Worm (Caenorhabditis elegans) whole organism, L2 larva: ENCODE data around the gene F31F7.1.

Source experiments
- C34F6.9 ChIP-seq: fragments of 150-350 bp; optimal IDR thresholded peaks from 2 replicates; lab custom pipeline; 2014; ENCODE audit warnings: missing biosample characterization, missing genetic modification characterization
- F13H6.1 ChIP-seq: sonication (generic microtip); optimal IDR thresholded peaks from 2 replicates; lab custom pipeline; 2016; ENCODE audit warnings: missing genetic modification characterization, missing compliant biosample characterization
- R02D3.7 ChIP-seq: fragments of 150-350 bp; optimal IDR thresholded peaks from 2 replicates; lab custom pipeline; 2014; ENCODE audit warnings: missing biosample characterization, missing genetic modification characterization
- Y55F3AM.14 ChIP-seq: fragments of 200-800 bp; sonication (Bioruptor generic); optimal IDR thresholded peaks from 2 replicates; lab custom pipeline; 2018; ENCODE audit warnings: mild to moderate bottlenecking, missing genetic modification characterization, missing compliant biosample characterization
- ZK546.5 ChIP-seq: sonication (generic microtip); optimal IDR thresholded peaks from 2 replicates; lab custom pipeline; 2017; ENCODE audit warnings: missing biosample characterization, missing genetic modification characterization
- alr-1 ChIP-seq: fragments of 150-350 bp; optimal IDR thresholded peaks from 2 replicates; lab custom pipeline; 2014; ENCODE audit warnings: missing biosample characterization, missing genetic modification characterization
- aly-2 ChIP-seq: fragments of 150-350 bp; optimal IDR thresholded peaks from 2 replicates; lab custom pipeline; 2014; ENCODE audit warnings: missing biosample characterization, missing genetic modification characterization
- blmp-1 ChIP-seq: sonication (generic microtip); optimal IDR thresholded peaks from 2 replicates; lab custom pipeline; 2017; ENCODE audit warnings: missing genetic modification characterization, mild to moderate bottlenecking, missing compliant biosample characterization, antibody characterized with exemption, moderate library complexity; ENCODE audit not compliant: insufficient read depth
- ceh-16 ChIP-seq: fragments of 150-350 bp; optimal IDR thresholded peaks from 2 replicates; lab custom pipeline; 2014; ENCODE audit warnings: missing biosample characterization, missing genetic modification characterization
- ceh-82 ChIP-seq: fragments of 150-350 bp; optimal IDR thresholded peaks from 2 replicates; lab custom pipeline; 2014; ENCODE audit warnings: missing biosample characterization, missing genetic modification characterization
- crh-2 ChIP-seq: sonication (generic microtip); optimal IDR thresholded peaks from 2 replicates; lab custom pipeline; 2017; ENCODE audit warnings: missing biosample characterization, missing genetic modification characterization
- egl-27 ChIP-seq: sonication (generic microtip); optimal IDR thresholded peaks from 3 replicates; lab custom pipeline; 2017; ENCODE audit warnings: missing biosample characterization, missing genetic modification reagents, missing genetic modification characterization
- elt-1 ChIP-seq: fragments of 150-350 bp; optimal IDR thresholded peaks from 2 replicates; lab custom pipeline; 2014; ENCODE audit warnings: missing biosample characterization, missing genetic modification characterization
- elt-3 ChIP-seq: sonication (generic microtip); optimal IDR thresholded peaks from 2 replicates; lab custom pipeline; 2017; ENCODE audit warnings: missing biosample characterization, missing genetic modification characterization
- fos-1 ChIP-seq: fragments of 150-350 bp; optimal IDR thresholded peaks from 2 replicates; lab custom pipeline; 2014; ENCODE audit warnings: missing biosample characterization, missing genetic modification characterization
- lin-13 ChIP-seq: fragments of 150-350 bp; optimal IDR thresholded peaks from 2 replicates; lab custom pipeline; 2014; ENCODE audit warnings: missing biosample characterization, missing genetic modification reagents, missing genetic modification characterization
- lin-39 ChIP-seq: fragments of 150-350 bp; optimal IDR thresholded peaks from 2 replicates; lab custom pipeline; 2014; ENCODE audit warnings: missing biosample characterization, missing genetic modification reagents, missing genetic modification characterization
- lsy-2 ChIP-seq, 2 experiments: fragments of 150-350 bp in 1 of 2; sonication (generic microtip) in 1 of 2; optimal IDR thresholded peaks; 2 replicates each; lab custom pipeline; 2014 to 2017; ENCODE audit warnings: missing biosample characterization in 2 of 2, missing genetic modification characterization in 2 of 2
- mab-5 ChIP-seq: fragments of 150-350 bp; optimal IDR thresholded peaks from 2 replicates; lab custom pipeline; 2014; ENCODE audit warnings: missing biosample characterization, missing genetic modification characterization
- mbf-1 ChIP-seq: sonication (generic microtip); optimal IDR thresholded peaks from 2 replicates; lab custom pipeline; 2017; ENCODE audit warnings: missing biosample characterization, missing genetic modification characterization
- mdl-1 ChIP-seq, 2 experiments: fragments of 150-350 bp in 1 of 2; sonication (generic microtip) in 1 of 2; optimal IDR thresholded peaks; 2 replicates each; lab custom pipeline; 2017; ENCODE audit warnings: missing biosample characterization in 2 of 2, missing genetic modification characterization in 2 of 2
- nhr-10 ChIP-seq: sonication (generic microtip); optimal IDR thresholded peaks from 2 replicates; lab custom pipeline; 2017; ENCODE audit warnings: missing biosample characterization, missing genetic modification characterization
- nhr-11 ChIP-seq: fragments of 150-350 bp; optimal IDR thresholded peaks from 2 replicates; lab custom pipeline; 2014; ENCODE audit warnings: missing biosample characterization, missing genetic modification characterization
- nhr-12 ChIP-seq: fragments of 150-350 bp; optimal IDR thresholded peaks from 2 replicates; lab custom pipeline; 2014; ENCODE audit warnings: missing biosample characterization, missing genetic modification characterization
- nhr-129 ChIP-seq: fragments of 150-350 bp; optimal IDR thresholded peaks from 2 replicates; lab custom pipeline; 2014; ENCODE audit warnings: missing biosample characterization, missing genetic modification characterization
- nhr-21 ChIP-seq: fragments of 150-350 bp; optimal IDR thresholded peaks from 2 replicates; lab custom pipeline; 2014; ENCODE audit warnings: missing biosample characterization, missing genetic modification characterization
- nhr-23 ChIP-seq: fragments of 150-350 bp; optimal IDR thresholded peaks from 2 replicates; lab custom pipeline; 2014; ENCODE audit warnings: missing biosample characterization, missing genetic modification reagents, missing genetic modification characterization
- nhr-237 ChIP-seq: fragments of 150-350 bp; optimal IDR thresholded peaks from 2 replicates; lab custom pipeline; 2014; ENCODE audit warnings: missing biosample characterization, missing genetic modification characterization
- nhr-25 ChIP-seq: fragments of 150-350 bp; sonication (generic microtip); optimal IDR thresholded peaks from 3 replicates; lab custom pipeline; 2014; ENCODE audit warnings: missing biosample characterization, missing genetic modification characterization
- nhr-6 ChIP-seq: fragments of 150-350 bp; optimal IDR thresholded peaks from 2 replicates; lab custom pipeline; 2014; ENCODE audit warnings: missing biosample characterization, missing genetic modification characterization
- sem-4 ChIP-seq: fragments of 150-350 bp; optimal IDR thresholded peaks from 2 replicates; lab custom pipeline; 2014; ENCODE audit warnings: missing biosample characterization, missing genetic modification reagents, missing genetic modification characterization
- skn-1 ChIP-seq: sonication (generic microtip); optimal IDR thresholded peaks from 2 replicates; lab custom pipeline; 2017; ENCODE audit warnings: missing biosample characterization, missing genetic modification characterization
- sma-3 ChIP-seq: sonication (generic microtip); optimal IDR thresholded peaks from 2 replicates; lab custom pipeline; 2016; ENCODE audit warnings: missing genetic modification reagents, missing genetic modification characterization, missing compliant biosample characterization
- sma-9 ChIP-seq, 2 experiments: fragments of 150-350 bp in 1 of 2; sonication (generic microtip) in 1 of 2; optimal IDR thresholded peaks; 2 replicates each; lab custom pipeline; 2014 to 2016; ENCODE audit warnings: missing genetic modification characterization in 2 of 2, mild to moderate bottlenecking in 1 of 2, missing biosample characterization in 1 of 2, missing compliant biosample characterization in 1 of 2, missing genetic modification reagents in 1 of 2, moderate library complexity in 1 of 2
- snpc-4 ChIP-seq: fragments of 150-350 bp; optimal IDR thresholded peaks from 2 replicates; lab custom pipeline; 2014; ENCODE audit warnings: missing biosample characterization, missing genetic modification characterization
- unc-39 ChIP-seq: fragments of 150-350 bp; optimal IDR thresholded peaks from 2 replicates; lab custom pipeline; 2014; ENCODE audit warnings: missing biosample characterization, missing genetic modification characterization
- unc-55 ChIP-seq: fragments of 150-350 bp; sonication (generic microtip); optimal IDR thresholded peaks from 3 replicates; lab custom pipeline; 2014; ENCODE audit warnings: missing biosample characterization, missing genetic modification reagents, missing genetic modification characterization
- zag-1 ChIP-seq: fragments of 150-350 bp; optimal IDR thresholded peaks from 2 replicates; lab custom pipeline; 2014; ENCODE audit warnings: missing biosample characterization, missing genetic modification characterization
- ztf-4 ChIP-seq: fragments of 150-350 bp; optimal IDR thresholded peaks from 2 replicates; lab custom pipeline; 2014; ENCODE audit warnings: missing biosample characterization, missing genetic modification characterization

Gene F31F7.1

DNA sequence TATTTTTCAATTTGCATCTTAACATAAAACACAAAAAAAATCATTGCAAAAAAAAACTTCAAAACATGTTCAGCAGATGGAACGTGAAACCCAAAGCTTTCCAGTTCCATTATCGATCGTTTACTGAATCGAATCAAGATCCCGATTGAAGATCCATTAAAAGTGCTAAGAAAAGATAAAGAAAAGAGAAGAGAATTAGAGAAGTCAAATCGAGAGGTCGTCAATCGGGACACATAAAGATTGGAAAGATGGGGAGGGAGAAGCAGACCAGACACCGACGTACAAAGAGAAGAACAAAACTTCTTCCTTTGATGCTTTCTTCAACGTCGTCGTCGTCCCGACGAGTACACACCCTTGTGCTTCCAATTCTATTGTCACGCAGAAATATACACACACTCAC is 43.4 kb upstream of the F31F7.1 start:
- TF ChIP-seq lin-13 (GFP tag; lab: Kevin White, UChicago) (no peak), nhr-23 (tag; lab: Kevin White, UChicago) (no peak), ZK546.5 (tag; lab: Kevin White, UChicago) (no peak), sma-9 (GFP tag; optimal IDR thresholded peaks at IDR 0.05; lab: Kevin White, UChicago) (no peak), sma-9 (tag; optimal IDR thresholded peaks at IDR 0.05; lab: Kevin White, UChicago) (no peak), elt-3 (tag; lab: Kevin White, UChicago) (no peak), zag-1 (tag; lab: Kevin White, UChicago) (no peak), nhr-6 (tag; lab: Kevin White, UChicago) (no peak), ceh-82 (tag; lab: Kevin White, UChicago) (no peak), sem-4 (tag; lab: Kevin White, UChicago) (peak; percentile 63), aly-2 (tag; lab: Kevin White, UChicago) (no peak), Y55F3AM.14 (no peak), unc-55 (GFP tag; lab: Kevin White, UChicago) (peak; percentile 24), nhr-10 (no peak), nhr-129 (tag; lab: Kevin White, UChicago) (peak; percentile 28), lin-39 (no peak), elt-1 (tag; lab: Kevin White, UChicago) (no peak), lsy-2 (tag; optimal IDR thresholded peaks at IDR 0.05; lab: Kevin White, UChicago) (peak in 1 of 2 experiments; percentile 42), sma-3 (GFP tag; lab: Kevin White, UChicago) (no peak), snpc-4 (tag; lab: Kevin White, UChicago) (no peak), alr-1 (tag; lab: Kevin White, UChicago) (no peak), nhr-12 (tag; lab: Kevin White, UChicago) (no peak), mab-5 (tag; lab: Kevin White, UChicago) (no peak), fos-1 (tag; lab: Kevin White, UChicago) (no peak), F13H6.1 (tag; lab: Kevin White, UChicago) (peak; percentile 5), R02D3.7 (no peak), unc-39 (tag; lab: Kevin White, UChicago) (no peak), mbf-1 (tag; lab: Kevin White, UChicago) (no peak), ztf-4 (tag; lab: Kevin White, UChicago) (no peak), crh-2 (no peak), mdl-1 (tag; optimal IDR thresholded peaks at IDR 0.05; lab: Kevin White, UChicago) (no peak), nhr-25 (tag; lab: Kevin White, UChicago) (peak; percentile 12), nhr-11 (tag; lab: Kevin White, UChicago) (no peak), ceh-16 (tag; lab: Kevin White, UChicago) (no peak), nhr-237 (tag; lab: Kevin White, UChicago) (no peak), egl-27 (tag; lab: Kevin White, UChicago) (no peak), C34F6.9 (tag; lab: Kevin White, UChicago) (no peak)
- TF ChIP-seq, all 48 proteins: peak for 6

DNA sequence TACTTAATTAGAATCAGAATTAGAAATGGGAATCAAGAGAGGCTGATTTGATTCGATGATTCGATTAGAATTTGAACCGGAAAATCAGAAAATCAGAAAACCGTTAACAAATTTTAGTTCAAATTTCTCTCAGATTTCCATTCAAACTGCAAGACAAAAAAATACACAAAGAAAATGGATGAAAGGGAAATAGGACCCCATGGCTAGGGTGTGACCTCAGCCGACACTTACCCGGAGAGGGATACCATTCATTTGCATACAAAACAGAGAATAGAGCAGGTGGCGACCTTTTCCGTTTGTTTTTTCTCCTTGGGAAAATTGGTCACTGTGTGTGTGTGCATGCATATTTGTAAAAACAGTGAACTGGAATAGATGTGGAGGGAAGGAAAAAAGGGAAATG is 42.3 kb upstream of the F31F7.1 start:
- no peak for TF ChIP-seq nhr-6 (tag; lab: Kevin White, UChicago)
- TF ChIP-seq nhr-25 (tag; lab: Kevin White, UChicago), result peak; percentile 15

DNA sequence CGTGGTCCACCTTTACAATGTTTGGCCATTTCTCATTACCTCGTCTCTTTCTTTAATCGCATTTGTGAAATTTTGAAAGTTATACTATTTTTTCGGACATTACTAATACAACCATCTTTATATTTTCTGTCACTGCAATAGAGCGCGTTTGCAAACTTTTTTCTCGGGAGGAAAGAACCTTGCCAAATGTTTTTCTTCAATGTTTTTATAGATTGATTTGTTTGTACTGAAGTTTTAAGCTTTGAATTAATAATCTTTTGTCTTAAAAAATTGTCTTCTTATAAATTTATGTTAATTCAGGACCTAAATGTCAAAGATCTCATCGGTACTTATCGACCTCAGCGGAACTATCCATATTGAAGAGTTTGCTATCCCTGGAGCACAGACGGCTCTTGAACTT is 41.4 kb upstream of the F31F7.1 start, which contains the start of gene K08B12.3:
Gene K08B12.3 (plus strand): TSS at position 301 of the 400 bp plus-strand sequence.
- no peak for TF ChIP-seq aly-2 (tag; lab: Kevin White, UChicago)
- no peak for TF ChIP-seq nhr-11 (tag; lab: Kevin White, UChicago)
- TF ChIP-seq F13H6.1 (tag; lab: Kevin White, UChicago), result no peak
- TF ChIP-seq unc-55 (GFP tag; lab: Kevin White, UChicago), result peak; percentile 32
- TF ChIP-seq lin-13 (GFP tag; lab: Kevin White, UChicago), result no peak
- TF ChIP-seq fos-1 (tag; lab: Kevin White, UChicago), result no peak
- no peak for TF ChIP-seq egl-27 (tag; lab: Kevin White, UChicago)

DNA sequence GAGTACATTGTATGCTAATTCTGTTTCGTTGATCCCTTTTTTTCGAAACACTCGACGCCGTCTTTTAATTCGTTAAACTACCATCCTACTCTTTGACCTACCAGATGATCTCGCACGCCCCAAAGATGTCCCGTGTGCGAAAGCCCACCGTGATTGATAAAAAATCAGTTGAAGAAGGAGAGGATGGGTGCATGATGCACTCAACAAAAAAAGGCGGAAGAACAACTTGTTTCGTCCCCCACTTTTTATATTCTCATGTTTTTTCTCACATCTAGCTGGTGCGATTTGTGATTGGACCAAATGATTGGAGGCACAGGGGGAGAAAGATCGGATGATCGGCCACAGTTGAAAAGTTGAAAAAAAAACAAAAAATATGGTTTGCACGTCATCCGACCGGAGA is 37.9 kb upstream of the F31F7.1 start:
- TF ChIP-seq ZK546.5 (tag; lab: Kevin White, UChicago), result no peak
- TF ChIP-seq nhr-129 (tag; lab: Kevin White, UChicago), result peak; percentile 2
- peak; percentile 18 for TF ChIP-seq nhr-25 (tag; lab: Kevin White, UChicago)
- peak; percentile 73 for TF ChIP-seq sma-3 (GFP tag; lab: Kevin White, UChicago)
- no peak for TF ChIP-seq skn-1
- TF ChIP-seq sma-9 (GFP tag; optimal IDR thresholded peaks at IDR 0.05; lab: Kevin White, UChicago), result peak; percentile 90
- no peak for TF ChIP-seq sma-9 (tag; optimal IDR thresholded peaks at IDR 0.05; lab: Kevin White, UChicago)
- TF ChIP-seq egl-27 (tag; lab: Kevin White, UChicago), result peak; percentile 2
- TF ChIP-seq nhr-21 (tag; lab: Kevin White, UChicago), result peak; percentile 38
- TF ChIP-seq blmp-1 (tag; lab: Kevin White, UChicago), result no peak
